Fruit fly (Drosophila melanogaster) whole organism, pupa: Measurements from ENCODE around the gene parvin.

ENCODE experiments used
- CG10348 ChIP-seq: fragments of 200-800 bp; sonication (Bioruptor generic); IDR thresholded peaks from 2 replicates; pipeline ENCODE4 v1.3.6; 2022; ENCODE audit warnings: missing biosample characterization, missing genetic modification characterization
- CG12605 ChIP-seq: fragments of 200-800 bp; sonication (Bioruptor generic); IDR thresholded peaks from 2 replicates; pipeline ENCODE4 v1.3.6; 2022; ENCODE audit warnings: missing biosample characterization, missing genetic modification characterization
- CG13204 ChIP-seq: fragments of 200-800 bp; sonication (Bioruptor generic); optimal IDR thresholded peaks from 2 replicates; lab custom pipeline; 2018; ENCODE audit warnings: missing biosample characterization, mild to moderate bottlenecking, missing genetic modification characterization, moderate library complexity
- CG14655 ChIP-seq: fragments of 200-800 bp; sonication (Bioruptor generic); optimal IDR thresholded peaks from 3 replicates; lab custom pipeline; 2017; ENCODE audit warnings: mild to moderate bottlenecking, missing biosample characterization, missing genetic modification reagents, missing genetic modification characterization
- CG15710 ChIP-seq: fragments of 200-800 bp; sonication (Bioruptor generic); optimal IDR thresholded peaks from 2 replicates; lab custom pipeline; 2018; ENCODE audit warnings: missing biosample characterization, mild to moderate bottlenecking, missing genetic modification characterization, moderate library complexity
- CG17806 ChIP-seq: fragments of 200-800 bp; sonication (Bioruptor generic); optimal IDR thresholded peaks from 2 replicates; lab custom pipeline; 2018; ENCODE audit warnings: missing biosample characterization, mild to moderate bottlenecking, missing genetic modification characterization, moderate library complexity
- CG32121 ChIP-seq: fragments of 200-800 bp; sonication (Bioruptor generic); IDR thresholded peaks from 2 replicates; pipeline ENCODE4 v1.3.6; 2022; ENCODE audit warnings: missing biosample characterization, missing genetic modification characterization
- CG34367 ChIP-seq: fragments of 200-800 bp; sonication (Bioruptor generic); optimal IDR thresholded peaks from 2 replicates; lab custom pipeline; 2018; ENCODE audit warnings: missing biosample characterization, mild to moderate bottlenecking, missing genetic modification characterization
- CG4496 ChIP-seq: fragments of 200-800 bp; sonication (Bioruptor generic); IDR thresholded peaks from 3 replicates; pipeline ENCODE4 v1.3.6; 2022; ENCODE audit warnings: missing biosample characterization, missing genetic modification characterization
- CG8159 ChIP-seq: fragments of 200-800 bp; sonication (Bioruptor generic); optimal IDR thresholded peaks from 3 replicates; lab custom pipeline; 2018; ENCODE audit warnings: missing biosample characterization, mild to moderate bottlenecking, missing genetic modification characterization, moderate library complexity
- CG8301 ChIP-seq: fragments of 200-800 bp; sonication (Bioruptor generic); optimal IDR thresholded peaks from 2 replicates; lab custom pipeline; 2018; ENCODE audit warnings: missing biosample characterization, mild to moderate bottlenecking, missing genetic modification characterization
- CG9948 ChIP-seq: fragments of 200-800 bp; sonication (Bioruptor generic); optimal IDR thresholded peaks from 2 replicates; lab custom pipeline; 2018; ENCODE audit warnings: missing biosample characterization, mild to moderate bottlenecking, missing genetic modification characterization, moderate library complexity
- D1 ChIP-seq: fragments of 200-800 bp; sonication (Bioruptor generic); optimal IDR thresholded peaks from 2 replicates; lab custom pipeline; 2018; ENCODE audit warnings: missing biosample characterization, mild to moderate bottlenecking, missing genetic modification characterization, moderate library complexity
- EcR ChIP-seq: fragments of 200-800 bp; sonication (Bioruptor generic); optimal IDR thresholded peaks from 3 replicates; lab custom pipeline; 2019; ENCODE audit warnings: missing biosample characterization, missing genetic modification characterization, mild to moderate bottlenecking, moderate library complexity, missing genetic modification reagents
- Ets98B ChIP-seq: fragments of 200-800 bp; sonication (Bioruptor generic); IDR thresholded peaks from 2 replicates; pipeline ENCODE4 v1.3.6; 2022; ENCODE audit warnings: missing biosample characterization, missing genetic modification characterization
- Pif1A ChIP-seq: fragments of 200-800 bp; sonication (Bioruptor generic); optimal IDR thresholded peaks from 3 replicates; lab custom pipeline; 2016; ENCODE audit warnings: missing biosample characterization, missing genetic modification characterization
- Pif1B ChIP-seq: fragments of 200-800 bp; sonication (Bioruptor generic); optimal IDR thresholded peaks from 3 replicates; lab custom pipeline; 2016; ENCODE audit warnings: missing biosample characterization, missing genetic modification characterization
- Snoo ChIP-seq: fragments of 200-800 bp; sonication (Bioruptor generic); optimal IDR thresholded peaks from 3 replicates; lab custom pipeline; 2017; ENCODE audit warnings: missing biosample characterization, mild to moderate bottlenecking, missing genetic modification characterization, inconsistent platforms
- fd96Ca ChIP-seq: fragments of 200-800 bp; sonication (Bioruptor generic); IDR thresholded peaks from 3 replicates; pipeline ENCODE4 v1.3.6; 2022; ENCODE audit warnings: missing biosample characterization, missing genetic modification characterization
- gl ChIP-seq: fragments of 200-800 bp; sonication (Bioruptor generic); optimal IDR thresholded peaks from 2 replicates; lab custom pipeline; 2018; ENCODE audit warnings: missing biosample characterization, mild to moderate bottlenecking, missing genetic modification characterization
- rn ChIP-seq: fragments of 200-800 bp; sonication (Bioruptor generic); IDR thresholded peaks from 2 replicates; pipeline ENCODE4 v1.3.6; 2022; ENCODE audit warnings: missing biosample characterization, missing genetic modification characterization

The parvin gene

DNA sequence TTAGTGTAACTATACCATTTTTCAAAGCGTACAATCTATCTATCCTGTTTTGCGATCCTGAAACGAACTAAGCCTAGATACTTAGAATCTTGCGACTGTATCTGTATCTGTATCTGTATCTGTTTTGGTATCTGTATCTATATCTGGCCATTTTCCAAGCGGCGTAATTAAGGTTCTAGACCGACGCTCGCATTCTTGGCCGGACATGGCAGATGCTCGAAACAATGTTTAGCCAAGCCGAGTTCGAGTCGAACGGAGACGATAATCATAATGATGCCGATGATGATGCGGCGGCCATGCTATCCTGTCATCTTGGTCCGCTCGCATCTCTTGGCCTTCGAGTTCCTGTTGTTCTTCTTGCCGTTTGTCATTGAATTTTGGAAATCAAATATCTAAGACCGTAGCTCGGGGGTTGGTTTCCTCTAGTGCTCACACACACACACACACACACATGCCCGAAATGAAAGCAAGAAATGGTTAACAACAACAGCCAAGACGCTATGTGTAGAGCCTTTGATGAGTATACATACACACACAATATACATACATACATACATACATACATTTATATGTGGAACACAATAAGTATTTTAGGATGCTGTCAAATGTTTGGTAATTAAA, 26.3 kb downstream of the parvin start:
- TF ChIP-seq CG17806 (tag; lab: Kevin White, UChicago): no peak
- TF ChIP-seq CG10348 (GFP tag; lab: Robert Waterston, UW): no peak
- no peak for TF ChIP-seq Pif1A (GFP tag; lab: Kevin White, UChicago)
- no peak for TF ChIP-seq CG34367 (tag; lab: Kevin White, UChicago)
- TF ChIP-seq rn (GFP tag; lab: Robert Waterston, UW): no peak
- TF ChIP-seq fd96Ca (GFP tag; lab: Robert Waterston, UW): no peak
- TF ChIP-seq CG15710 (tag; lab: Kevin White, UChicago): no peak
- TF ChIP-seq EcR (GFP tag; lab: Kevin White, UChicago): no peak
- no peak for TF ChIP-seq D1
- TF ChIP-seq, all 21 proteins: peak for 0

DNA sequence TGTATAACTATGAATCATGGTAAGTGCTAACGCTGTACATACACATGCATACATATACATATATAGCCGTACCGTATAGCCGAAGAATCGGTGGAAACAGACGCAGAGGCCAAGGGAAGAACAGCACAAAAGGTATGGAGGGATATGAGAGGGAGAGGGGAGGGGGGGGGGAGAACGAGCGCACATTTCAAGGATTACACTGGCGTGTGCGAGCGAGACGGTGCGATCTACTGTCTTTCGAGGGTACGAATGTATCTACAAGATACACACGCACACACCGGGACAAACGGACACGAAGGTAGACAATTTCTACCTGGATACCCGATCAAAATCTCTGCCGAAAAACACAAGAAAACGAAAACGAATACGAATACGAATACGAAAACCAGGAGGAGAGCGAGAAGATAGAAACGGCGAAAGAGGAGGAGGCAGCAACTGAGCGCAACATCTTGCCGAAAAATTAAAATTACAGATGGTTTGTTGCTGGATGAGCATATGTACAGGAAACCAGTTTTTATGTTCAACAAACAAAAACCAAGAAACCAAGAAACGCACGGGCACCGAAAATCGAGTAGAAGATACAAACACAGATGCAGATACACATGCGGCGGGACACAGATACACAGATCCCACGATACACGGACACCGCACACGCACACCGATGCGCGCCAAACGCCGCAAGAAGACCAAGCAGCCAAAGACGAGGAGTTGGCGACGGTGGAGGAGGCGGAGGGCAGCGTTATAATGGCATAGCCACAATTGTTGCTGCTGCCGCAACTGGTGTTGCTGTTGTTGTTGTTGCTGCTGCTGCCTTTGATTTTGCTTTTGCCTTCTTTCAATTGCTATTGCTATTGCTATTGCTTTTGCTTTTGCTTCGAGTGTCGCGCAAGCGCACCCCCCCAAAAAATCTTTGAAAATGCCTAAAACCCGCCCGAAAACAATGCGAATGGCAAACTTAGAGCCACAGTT, 28.2 kb downstream of the parvin start:
- TF ChIP-seq CG13204 (GFP tag; lab: Kevin White, UChicago) (peak; percentile 43), D1 (no peak), CG10348 (GFP tag; lab: Robert Waterston, UW) (no peak), Snoo (tag; lab: Kevin White, UChicago) (no peak), Ets98B (GFP tag; lab: Robert Waterston, UW) (no peak), CG34367 (tag; lab: Kevin White, UChicago) (no peak), CG15710 (tag; lab: Kevin White, UChicago) (no peak), gl (tag; lab: Kevin White, UChicago) (no peak), CG9948 (tag; lab: Kevin White, UChicago) (no peak), CG14655 (no peak), CG12605 (GFP tag; lab: Robert Waterston, UW) (no peak), CG4496 (GFP tag; lab: Robert Waterston, UW) (peak; percentile 38; the same call in 1 of the 3 replicates), rn (GFP tag; lab: Robert Waterston, UW) (no peak)

DNA sequence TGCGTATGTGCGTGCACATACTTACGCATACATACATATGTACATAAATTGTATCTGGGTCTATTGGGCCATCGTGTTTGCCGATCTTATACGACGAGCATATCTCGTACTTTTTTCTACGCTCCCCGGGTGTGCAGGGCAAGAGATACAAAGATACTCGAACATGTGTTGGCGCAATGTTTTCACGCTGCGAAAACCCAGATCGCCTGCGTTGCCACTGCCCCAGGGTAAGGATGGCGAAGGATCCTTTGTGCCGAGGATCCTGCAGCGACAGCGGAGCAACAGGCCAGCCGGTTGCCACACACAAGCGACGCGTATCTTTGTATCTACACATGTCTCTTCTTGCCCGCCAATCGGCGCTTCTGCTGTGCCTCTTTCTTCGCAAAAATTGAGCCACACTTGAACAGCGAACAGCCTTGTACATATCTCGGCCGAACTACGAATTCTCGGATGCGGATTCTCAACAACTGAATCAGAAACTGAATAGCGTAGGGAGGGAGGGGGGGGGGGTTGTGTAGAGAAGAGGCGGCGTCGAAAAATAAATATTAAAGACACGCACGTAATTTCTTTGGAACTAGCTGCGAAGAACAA, 29.3 kb downstream of the parvin start:
- TF ChIP-seq CG17806 (tag; lab: Kevin White, UChicago) (no peak), CG10348 (GFP tag; lab: Robert Waterston, UW) (no peak), Pif1B (no peak), gl (tag; lab: Kevin White, UChicago) (no peak), CG15710 (tag; lab: Kevin White, UChicago) (no peak)
- TF ChIP-seq, all 21 proteins: peak for 0

DNA sequence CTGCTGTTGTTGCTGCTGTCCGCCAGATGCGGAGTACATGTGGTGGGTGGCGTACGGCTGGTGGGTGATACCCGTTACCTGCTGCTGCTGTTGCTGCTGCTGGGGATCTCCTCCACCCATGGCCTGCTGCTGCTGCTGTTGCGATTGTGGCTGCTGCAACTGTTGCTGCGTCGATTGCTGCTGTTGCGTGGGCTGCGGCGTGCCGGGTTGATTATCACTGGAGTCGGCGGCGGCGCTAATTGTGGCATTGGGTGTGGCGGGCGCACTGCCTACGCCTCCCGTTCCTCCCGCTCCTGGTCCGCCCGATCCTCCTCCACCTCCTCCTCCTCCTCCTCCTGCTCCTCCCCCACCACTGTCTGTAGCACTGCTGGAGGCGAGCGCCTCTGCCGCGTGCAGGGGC, 36.0 kb downstream of the parvin start:
- no peak for TF ChIP-seq CG14655
- TF ChIP-seq CG12605 (GFP tag; lab: Robert Waterston, UW): no peak
- TF ChIP-seq Pif1B: no peak
- TF ChIP-seq rn (GFP tag; lab: Robert Waterston, UW): no peak
- TF ChIP-seq CG10348 (GFP tag; lab: Robert Waterston, UW): no peak
- no peak for TF ChIP-seq CG13204 (GFP tag; lab: Kevin White, UChicago)
- TF ChIP-seq CG15710 (tag; lab: Kevin White, UChicago): no peak
- TF ChIP-seq fd96Ca (GFP tag; lab: Robert Waterston, UW): no peak
- TF ChIP-seq CG17806 (tag; lab: Kevin White, UChicago): no peak
- TF ChIP-seq Pif1A (GFP tag; lab: Kevin White, UChicago): no peak
- no peak for TF ChIP-seq Snoo (tag; lab: Kevin White, UChicago)
- no peak for TF ChIP-seq CG32121 (GFP tag; lab: Robert Waterston, UW)

DNA sequence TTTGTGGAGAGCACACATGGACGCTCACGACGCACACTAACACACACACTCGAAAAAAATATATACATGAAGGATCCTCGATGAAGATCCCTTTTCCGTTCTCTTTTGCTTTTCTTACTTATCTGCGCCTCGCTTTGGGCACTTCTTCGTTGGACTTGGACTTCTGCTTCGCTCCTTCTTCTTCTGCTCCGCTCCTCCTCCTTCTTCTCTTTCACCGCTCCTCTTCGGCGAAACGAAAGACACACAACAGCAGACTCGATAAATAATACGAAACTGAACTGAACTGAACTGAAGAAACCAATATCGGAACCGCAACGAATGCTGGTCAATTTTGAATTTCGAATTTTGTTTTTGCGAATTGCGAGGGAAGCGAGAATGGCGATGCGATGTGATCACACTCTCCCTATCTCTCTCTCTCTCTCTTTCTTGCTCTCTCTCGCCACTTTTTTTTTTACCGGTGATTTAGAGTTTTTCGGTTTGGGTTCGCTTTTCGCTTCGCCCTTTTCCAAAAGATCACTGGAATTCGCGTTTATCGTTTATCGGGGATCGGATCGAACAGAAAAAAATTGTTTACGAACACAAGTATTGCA, 37.0 kb downstream of the parvin start:
- TF ChIP-seq CG8159 (tag; lab: Kevin White, UChicago): no peak
- TF ChIP-seq fd96Ca (GFP tag; lab: Robert Waterston, UW): no peak
- TF ChIP-seq CG34367 (tag; lab: Kevin White, UChicago): no peak
- no peak for TF ChIP-seq CG8301 (tag; lab: Kevin White, UChicago)
- no peak for TF ChIP-seq Pif1A (GFP tag; lab: Kevin White, UChicago)
- TF ChIP-seq CG4496 (GFP tag; lab: Robert Waterston, UW): no peak
- no peak for TF ChIP-seq CG32121 (GFP tag; lab: Robert Waterston, UW)
- no peak for TF ChIP-seq CG12605 (GFP tag; lab: Robert Waterston, UW)
- TF ChIP-seq Ets98B (GFP tag; lab: Robert Waterston, UW): no peak
- TF ChIP-seq Pif1B: no peak
- TF ChIP-seq CG9948 (tag; lab: Kevin White, UChicago): no peak
- TF ChIP-seq CG13204 (GFP tag; lab: Kevin White, UChicago): no peak
- no peak for TF ChIP-seq CG17806 (tag; lab: Kevin White, UChicago)
- no peak for TF ChIP-seq rn (GFP tag; lab: Robert Waterston, UW)
- TF ChIP-seq CG10348 (GFP tag; lab: Robert Waterston, UW): no peak
- no peak for TF ChIP-seq gl (tag; lab: Kevin White, UChicago)
- no peak for TF ChIP-seq EcR (GFP tag; lab: Kevin White, UChicago)
- TF ChIP-seq CG14655: no peak
